Worm (Caenorhabditis elegans): ENCODE data around the gene srv-9.

Gene srv-9

DNA sequence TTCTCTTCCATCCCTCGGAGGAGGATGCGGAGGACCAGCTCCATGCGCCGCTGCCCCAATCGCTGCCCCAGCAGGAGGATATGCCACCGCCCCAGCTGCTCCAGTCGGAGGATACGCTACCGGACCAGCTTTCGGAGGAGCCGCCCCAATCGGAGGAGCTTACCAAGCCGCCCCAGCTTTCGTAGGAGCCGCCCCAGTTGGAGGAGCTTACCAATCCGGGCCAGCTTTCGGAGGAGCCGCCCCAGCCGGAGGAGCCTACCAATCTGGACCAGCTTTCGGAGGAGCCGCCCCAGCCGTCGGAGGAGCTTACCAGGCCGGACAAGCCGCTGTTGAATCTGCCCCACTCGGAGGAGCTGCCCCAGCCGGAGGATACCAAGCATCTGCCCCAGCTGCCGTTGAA lies 7.5 kb downstream of the srv-9 start:
- TF ChIP-seq pha-4 (tag; optimal IDR thresholded peaks at IDR 0.05): no peak
- peak; percentile 22 for TF ChIP-seq lsy-12 (tag; optimal IDR thresholded peaks at IDR 0.05)
- TF ChIP-seq R02D3.7 (tag; optimal IDR thresholded peaks at IDR 0.05): no peak
- TF ChIP-seq nhr-25 (tag; optimal IDR thresholded peaks at IDR 0.05): no peak
- no peak for TF ChIP-seq fkh-10 (GFP tag; optimal IDR thresholded peaks at IDR 0.05)

DNA sequence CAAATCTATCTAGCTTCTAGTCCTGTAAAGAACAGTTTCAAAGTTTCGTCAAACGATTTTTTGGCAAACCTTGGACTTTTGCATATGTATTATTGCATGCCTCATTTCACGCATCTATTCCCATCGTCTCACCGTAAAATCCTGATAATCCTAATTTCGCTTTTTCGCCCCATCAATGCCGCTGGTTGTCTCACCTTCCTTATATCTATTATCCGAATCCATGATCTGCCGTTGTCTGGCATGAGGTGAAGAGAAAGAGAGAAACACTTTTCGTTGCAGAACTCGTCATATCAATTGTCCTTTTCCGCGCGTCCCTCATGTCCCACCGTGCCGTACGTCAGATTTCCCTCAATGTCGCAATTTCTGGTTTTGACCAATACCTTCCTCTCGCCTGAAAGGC lies 8.4 kb downstream of the srv-9 start, which contains the start of gene cut-2:
Gene cut-2 (plus strand): TSS at position 365 of the 400 bp plus-strand sequence.
- TF ChIP-seq pqm-1 (tag; optimal IDR thresholded peaks at IDR 0.05) (no peak), nhr-25 (tag; optimal IDR thresholded peaks at IDR 0.05) (peak; percentile 10), R02D3.7 (tag; optimal IDR thresholded peaks at IDR 0.05) (no peak)

DNA sequence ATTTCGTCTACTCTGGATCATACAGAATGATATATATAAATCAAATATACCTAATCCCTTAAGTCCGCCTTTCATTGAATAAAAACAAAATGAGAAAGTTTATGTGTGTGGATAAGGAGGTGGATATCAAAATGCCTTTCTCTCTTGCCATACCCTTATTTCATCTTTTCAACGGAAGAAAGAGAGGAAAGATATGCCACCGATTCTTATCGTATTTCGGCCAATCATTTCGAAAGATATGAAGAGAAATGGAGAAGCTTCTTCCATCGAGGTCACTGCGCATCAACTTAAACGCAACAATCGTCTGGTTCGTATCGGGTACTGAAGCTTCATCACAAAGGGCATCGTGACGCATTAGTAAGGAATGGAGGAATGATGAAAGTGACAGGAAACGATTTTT lies 9.6 kb downstream of the srv-9 start:
- no peak for TF ChIP-seq eor-1 (tag; optimal IDR thresholded peaks at IDR 0.05)
- TF ChIP-seq aly-2 (tag; optimal IDR thresholded peaks at IDR 0.05): no peak
- TF ChIP-seq nfya-1 (tag; optimal IDR thresholded peaks at IDR 0.05; ENCODE audit: insufficient read depth): no peak
- TF ChIP-seq fos-1 (tag; optimal IDR thresholded peaks at IDR 0.05): peak; percentile 24
- TF ChIP-seq nhr-237 (tag; optimal IDR thresholded peaks at IDR 0.05): no peak
- peak in 1 of 3 experiments; percentile 37 for TF ChIP-seq elt-3 (tag; optimal IDR thresholded peaks at IDR 0.05)
- TF ChIP-seq nhr-12 (tag; optimal IDR thresholded peaks at IDR 0.05): no peak
- no peak for TF ChIP-seq pqm-1 (tag; optimal IDR thresholded peaks at IDR 0.05)
- no peak for TF ChIP-seq lin-15B (tag; optimal IDR thresholded peaks at IDR 0.05)
- TF ChIP-seq elt-1 (tag; optimal IDR thresholded peaks at IDR 0.05): no peak
- no peak for TF ChIP-seq nhr-43 (tag; optimal IDR thresholded peaks at IDR 0.05; ENCODE audit: poor library complexity, severe bottlenecking)
- no peak for TF ChIP-seq tbx-2 (tag; optimal IDR thresholded peaks at IDR 0.05)
- no peak for TF ChIP-seq mml-1 (tag; optimal IDR thresholded peaks at IDR 0.05)
- TF ChIP-seq ZK546.5 (tag; optimal IDR thresholded peaks at IDR 0.05): no peak
- TF ChIP-seq nhr-25 (tag; optimal IDR thresholded peaks at IDR 0.05): peak; percentile 88
- no peak for TF ChIP-seq fkh-2 (tag; optimal IDR thresholded peaks at IDR 0.05)
- no peak for TF ChIP-seq ceh-9 (tag; optimal IDR thresholded peaks at IDR 0.05)
- TF ChIP-seq nhr-23 (tag; optimal IDR thresholded peaks at IDR 0.05): peak; percentile 31
- TF ChIP-seq sea-2 (GFP tag; optimal IDR thresholded peaks at IDR 0.05): no peak

DNA sequence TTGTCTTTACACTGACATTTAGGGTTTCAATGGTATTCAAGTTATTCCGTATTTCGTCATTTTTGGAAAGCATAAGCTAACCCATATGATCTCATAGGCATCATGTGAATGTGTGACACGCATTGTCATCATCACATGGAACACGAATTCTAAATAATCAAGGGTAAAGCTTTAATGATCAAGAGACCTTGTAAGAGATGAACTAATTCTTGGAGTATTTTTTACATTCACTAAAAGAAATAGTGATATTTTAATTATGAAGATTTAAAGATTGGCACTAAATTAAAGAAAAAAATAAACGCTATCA lies 11.0 kb downstream of the srv-9 start:
- TF ChIP-seq daf-12 (tag; optimal IDR thresholded peaks at IDR 0.05): no peak
- TF ChIP-seq lin-15B (tag; optimal IDR thresholded peaks at IDR 0.05): no peak
- no peak for TF ChIP-seq elt-1 (tag; optimal IDR thresholded peaks at IDR 0.05)
- TF ChIP-seq mml-1 (tag; optimal IDR thresholded peaks at IDR 0.05): no peak
- no peak for TF ChIP-seq hmg-11 (tag; optimal IDR thresholded peaks at IDR 0.05)
- no peak for TF ChIP-seq aly-2 (tag; optimal IDR thresholded peaks at IDR 0.05)
- TF ChIP-seq nhr-76 (tag; optimal IDR thresholded peaks at IDR 0.05): no peak
- TF ChIP-seq elt-2 (tag; optimal IDR thresholded peaks at IDR 0.05): no peak
- no peak for TF ChIP-seq nfya-1 (tag; optimal IDR thresholded peaks at IDR 0.05; ENCODE audit: insufficient read depth)
- no peak for TF ChIP-seq snpc-4 (tag; optimal IDR thresholded peaks at IDR 0.05)
- TF ChIP-seq ceh-28 (tag; optimal IDR thresholded peaks at IDR 0.05): no peak
- no peak for TF ChIP-seq nhr-77 (tag; optimal IDR thresholded peaks at IDR 0.05)
- no peak for TF ChIP-seq eor-1 (tag; optimal IDR thresholded peaks at IDR 0.05)
- no peak for TF ChIP-seq fkh-10 (GFP tag; optimal IDR thresholded peaks at IDR 0.05)
- TF ChIP-seq nhr-23 (tag; optimal IDR thresholded peaks at IDR 0.05): no peak
- no peak for TF ChIP-seq skn-1 (tag; optimal IDR thresholded peaks at IDR 0.05)
- no peak for TF ChIP-seq nhr-25 (tag; optimal IDR thresholded peaks at IDR 0.05)
- TF ChIP-seq pqm-1 (tag; optimal IDR thresholded peaks at IDR 0.05): no peak
- TF ChIP-seq ceh-9 (tag; optimal IDR thresholded peaks at IDR 0.05): no peak

DNA sequence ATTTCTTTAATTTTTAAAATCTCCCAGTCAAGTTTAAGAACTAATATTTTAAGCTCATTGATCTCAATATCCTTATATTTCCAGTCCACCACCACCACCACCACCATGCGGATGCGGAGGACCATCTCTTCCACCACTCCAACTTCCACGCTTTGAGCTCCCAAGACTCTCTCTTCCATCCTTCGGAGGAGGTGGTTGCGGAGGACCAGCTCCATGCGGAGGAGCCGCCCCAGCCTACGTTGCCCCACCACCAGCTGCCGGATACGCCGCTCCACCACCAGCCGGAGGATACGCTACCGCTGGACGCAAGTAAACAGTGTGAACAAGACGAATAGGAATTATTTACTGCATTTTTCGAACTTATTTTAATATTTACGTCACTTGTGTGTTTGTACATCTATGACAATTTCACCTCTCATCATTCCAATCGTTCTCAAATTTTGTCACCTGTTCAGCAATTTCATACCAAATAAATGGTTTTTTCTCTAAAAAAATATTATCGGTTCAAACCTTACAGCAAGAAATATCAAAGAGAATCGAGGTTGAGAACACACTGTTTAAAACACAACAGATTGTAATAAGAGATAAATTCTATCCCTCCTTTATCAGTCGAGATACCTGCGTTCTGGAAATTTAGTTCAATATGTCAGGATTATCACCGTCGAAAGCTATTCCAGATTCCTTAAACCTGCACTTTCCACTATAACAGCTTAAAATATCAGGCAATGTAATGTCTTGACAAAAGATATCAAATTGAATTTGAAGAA lies 11.5 kb downstream of the srv-9 start:
- TF ChIP-seq elt-3 (tag; optimal IDR thresholded peaks at IDR 0.05) (peak in 1 of 3 experiments; percentile 41), lin-39 (tag; optimal IDR thresholded peaks at IDR 0.05) (no peak), nhr-67 (tag; optimal IDR thresholded peaks at IDR 0.05) (no peak), lin-15B (tag; optimal IDR thresholded peaks at IDR 0.05) (no peak), lsy-12 (tag; optimal IDR thresholded peaks at IDR 0.05) (no peak), unc-39 (tag; optimal IDR thresholded peaks at IDR 0.05) (no peak), nhr-77 (tag; optimal IDR thresholded peaks at IDR 0.05) (peak; percentile 38), skn-1 (tag; optimal IDR thresholded peaks at IDR 0.05) (no peak), daf-12 (tag; optimal IDR thresholded peaks at IDR 0.05) (no peak), ama-1 (optimal IDR thresholded peaks at IDR 0.05) (peak; percentile 81), fkh-10 (GFP tag; optimal IDR thresholded peaks at IDR 0.05) (no peak), R02D3.7 (tag; optimal IDR thresholded peaks at IDR 0.05) (no peak), ceh-9 (tag; optimal IDR thresholded peaks at IDR 0.05) (no peak), sea-2 (GFP tag; optimal IDR thresholded peaks at IDR 0.05) (no peak), nhr-23 (tag; optimal IDR thresholded peaks at IDR 0.05) (no peak), mdl-1 (tag; optimal IDR thresholded peaks at IDR 0.05) (no peak), snpc-4 (tag; optimal IDR thresholded peaks at IDR 0.05) (no peak), egl-5 (tag; optimal IDR thresholded peaks at IDR 0.05) (no peak), nhr-43 (tag; optimal IDR thresholded peaks at IDR 0.05; ENCODE audit: poor library complexity, severe bottlenecking) (peak; percentile 29), nhr-25 (tag; optimal IDR thresholded peaks at IDR 0.05) (peak; percentile 86), nhr-12 (tag; optimal IDR thresholded peaks at IDR 0.05) (no peak), ceh-28 (tag; optimal IDR thresholded peaks at IDR 0.05) (no peak), zag-1 (tag; optimal IDR thresholded peaks at IDR 0.05) (no peak), nhr-237 (tag; optimal IDR thresholded peaks at IDR 0.05) (no peak), ceh-82 (tag; optimal IDR thresholded peaks at IDR 0.05) (no peak), egl-27 (tag; optimal IDR thresholded peaks at IDR 0.05) (no peak), eor-1 (tag; optimal IDR thresholded peaks at IDR 0.05) (no peak), pqm-1 (tag; optimal IDR thresholded peaks at IDR 0.05) (no peak), nfya-1 (tag; optimal IDR thresholded peaks at IDR 0.05; ENCODE audit: insufficient read depth) (no peak), fkh-2 (tag; optimal IDR thresholded peaks at IDR 0.05) (no peak)
